Fruit fly (Drosophila melanogaster) whole organism, embryonic: ENCODE measurements around the gene Best3.

Experiments used
- B-H1 ChIP-seq: fragments of 200-800 bp; sonication (Bioruptor generic); IDR thresholded peaks from 3 replicates; pipeline ENCODE4 v1.3.6; 2022; ENCODE audit warnings: missing biosample characterization, missing genetic modification characterization
- BEAF-32 ChIP-seq: fragments of 200-800 bp; sonication (Bioruptor generic); optimal IDR thresholded peaks from 3 replicates; lab custom pipeline; 2017; ENCODE audit warnings: missing biosample characterization, missing genetic modification characterization, mild to moderate bottlenecking, moderate library complexity, missing genetic modification reagents
- CG10462 ChIP-seq: fragments of 200-800 bp; sonication (Bioruptor generic); optimal IDR thresholded peaks from 2 replicates; lab custom pipeline; 2016; ENCODE audit warnings: missing biosample characterization, missing genetic modification characterization
- CG10565 ChIP-seq: fragments of 200-800 bp; sonication (Bioruptor generic); optimal IDR thresholded peaks from 3 replicates; lab custom pipeline; 2016; ENCODE audit warnings: missing biosample characterization, mild to moderate bottlenecking, missing genetic modification characterization
- CG11456 ChIP-seq: fragments of 200-800 bp; sonication (Bioruptor generic); IDR thresholded peaks from 3 replicates; pipeline ENCODE4 v1.3.6; 2022; ENCODE audit warnings: missing biosample characterization, missing genetic modification characterization
- CG12942 ChIP-seq: fragments of 200-800 bp; sonication (Bioruptor generic); optimal IDR thresholded peaks from 3 replicates; lab custom pipeline; 2016; ENCODE audit warnings: missing biosample characterization, missing genetic modification characterization
- CG1647 ChIP-seq: fragments of 200-800 bp; sonication (Bioruptor generic); optimal IDR thresholded peaks from 3 replicates; lab custom pipeline; 2016; ENCODE audit warnings: missing biosample characterization, missing genetic modification characterization
- CG17186 ChIP-seq: fragments of 200-800 bp; sonication (Bioruptor generic); optimal IDR thresholded peaks from 3 replicates; lab custom pipeline; 2017; ENCODE audit warnings: missing biosample characterization, missing genetic modification reagents, missing genetic modification characterization
- CG17359 ChIP-seq: fragments of 200-800 bp; sonication (Bioruptor generic); optimal IDR thresholded peaks from 3 replicates; lab custom pipeline; 2018; ENCODE audit warnings: missing biosample characterization, mild to moderate bottlenecking, missing genetic modification characterization, moderate library complexity
- CG17912 ChIP-seq: fragments of 200-800 bp; sonication (Bioruptor generic); optimal IDR thresholded peaks from 2 replicates; lab custom pipeline; 2018; ENCODE audit warnings: missing biosample characterization, mild to moderate bottlenecking, missing genetic modification characterization
- CG18011 ChIP-seq: fragments of 200-800 bp; sonication (Bioruptor generic); optimal IDR thresholded peaks from 2 replicates; lab custom pipeline; 2017; ENCODE audit warnings: missing biosample characterization, missing genetic modification characterization, mild to moderate bottlenecking, moderate library complexity, missing genotype
- CG18262 ChIP-seq: fragments of 200-800 bp; optimal IDR thresholded peaks from 3 replicates; lab custom pipeline; 2019; ENCODE audit warnings: missing biosample characterization, mild to moderate bottlenecking, missing genetic modification characterization, moderate library complexity
- CG2202 ChIP-seq: fragments of 200-800 bp; sonication (Bioruptor generic); optimal IDR thresholded peaks from 2 replicates; lab custom pipeline; 2018; ENCODE audit warnings: missing biosample characterization, mild to moderate bottlenecking, missing genetic modification characterization
- CG3065 ChIP-seq: fragments of 200-800 bp; sonication (Bioruptor generic); optimal IDR thresholded peaks from 2 replicates; lab custom pipeline; 2016; ENCODE audit warnings: missing biosample characterization, missing genetic modification characterization
- CG32767 ChIP-seq: fragments of 200-800 bp; sonication (Bioruptor generic); IDR thresholded peaks from 2 replicates; pipeline ENCODE4 v1.3.6; 2022; ENCODE audit warnings: missing biosample characterization, missing genetic modification characterization
- CG3407 ChIP-seq: fragments of 200-800 bp; sonication (Bioruptor generic); optimal IDR thresholded peaks from 2 replicates; lab custom pipeline; 2018; ENCODE audit warnings: missing biosample characterization, mild to moderate bottlenecking, missing genetic modification characterization
- CG4360 ChIP-seq: fragments of 200-800 bp; sonication (Bioruptor generic); IDR thresholded peaks from 2 replicates; pipeline ENCODE4 v1.3.6; 2022; ENCODE audit warnings: missing biosample characterization, missing genetic modification characterization
- CG6683 ChIP-seq: fragments of 200-800 bp; sonication (Bioruptor generic); optimal IDR thresholded peaks from 2 replicates; lab custom pipeline; 2017; ENCODE audit warnings: missing biosample characterization, mild to moderate bottlenecking, missing genetic modification characterization, missing genetic modification reagents
- CG6854 ChIP-seq: fragments of 200-800 bp; sonication (Bioruptor generic); optimal IDR thresholded peaks from 3 replicates; lab custom pipeline; 2017; ENCODE audit warnings: missing biosample characterization, mild to moderate bottlenecking, missing genetic modification characterization
- CG7556 ChIP-seq: fragments of 200-800 bp; sonication (Bioruptor generic); optimal IDR thresholded peaks from 2 replicates; lab custom pipeline; 2017; ENCODE audit warnings: missing biosample characterization, mild to moderate bottlenecking, missing genetic modification characterization
- CG7928 ChIP-seq: fragments of 200-800 bp; sonication (Bioruptor generic); optimal IDR thresholded peaks from 2 replicates; lab custom pipeline; 2017; ENCODE audit warnings: missing biosample characterization, mild to moderate bottlenecking, missing genetic modification characterization
- CG8281 ChIP-seq: fragments of 200-800 bp; sonication (Bioruptor generic); optimal IDR thresholded peaks from 2 replicates; lab custom pipeline; 2018; ENCODE audit warnings: missing biosample characterization, mild to moderate bottlenecking, missing genetic modification characterization, moderate library complexity
- Camta ChIP-seq: fragments of 200-800 bp; sonication (Bioruptor generic); optimal IDR thresholded peaks from 2 replicates; lab custom pipeline; 2016; ENCODE audit warnings: missing biosample characterization, missing genetic modification characterization
- CoRest ChIP-seq: fragments of 200-800 bp; sonication (Bioruptor generic); optimal IDR thresholded peaks from 3 replicates; lab custom pipeline; 2018; ENCODE audit warnings: missing biosample characterization, mild to moderate bottlenecking, missing genetic modification characterization, moderate library complexity
- MTF-1 ChIP-seq: fragments of 200-800 bp; sonication (Bioruptor generic); optimal IDR thresholded peaks from 2 replicates; lab custom pipeline; 2018; ENCODE audit warnings: missing biosample characterization, mild to moderate bottlenecking, missing genetic modification characterization, borderline replicate concordance
- NK7.1 ChIP-seq: fragments of 200-800 bp; sonication (Bioruptor generic); optimal IDR thresholded peaks from 3 replicates; lab custom pipeline; 2016; ENCODE audit warnings: missing biosample characterization, missing genetic modification characterization
- Nf-YB ChIP-seq: fragments of 200-800 bp; sonication (Bioruptor generic); optimal IDR thresholded peaks from 3 replicates; lab custom pipeline; 2019; ENCODE audit warnings: missing biosample characterization, mild to moderate bottlenecking, missing genetic modification characterization, moderate library complexity
- Sry-δ ChIP-seq: fragments of 200-800 bp; sonication (Bioruptor generic); optimal IDR thresholded peaks from 2 replicates; lab custom pipeline; 2016; ENCODE audit warnings: missing biosample characterization, missing genetic modification characterization
- Tbp ChIP-seq: fragments of >200 bp; optimal IDR thresholded peaks from 2 replicates; lab custom pipeline; 2018; ENCODE audit warnings: missing biosample characterization, missing genetic modification characterization
- Usf ChIP-seq: fragments of 200-800 bp; sonication (Bioruptor generic); optimal IDR thresholded peaks from 2 replicates; lab custom pipeline; 2017; ENCODE audit warnings: missing genotype, missing biosample characterization, missing genetic modification characterization
- Xrp1 ChIP-seq: fragments of 200-800 bp; sonication (Bioruptor generic); IDR thresholded peaks from 2 replicates; pipeline ENCODE4 v1.3.6; 2022; ENCODE audit warnings: missing biosample characterization, missing genetic modification characterization
- ci ChIP-seq: fragments of 200-800 bp; sonication (Bioruptor generic); IDR thresholded peaks from 3 replicates; pipeline ENCODE4 v1.3.6; 2022; ENCODE audit warnings: missing biosample characterization, missing genetic modification characterization
- ems ChIP-seq: fragments of 200-800 bp; sonication (Bioruptor generic); optimal IDR thresholded peaks from 3 replicates; lab custom pipeline; 2016; ENCODE audit warnings: missing biosample characterization, missing genetic modification characterization
- fu2 ChIP-seq: fragments of 200-800 bp; sonication (Bioruptor generic); optimal IDR thresholded peaks from 2 replicates; lab custom pipeline; 2016; ENCODE audit warnings: missing biosample characterization, missing genetic modification characterization
- gro ChIP-seq: fragments of 200-800 bp; sonication (Bioruptor generic); optimal IDR thresholded peaks from 2 replicates; lab custom pipeline; 2016; ENCODE audit warnings: missing biosample characterization, missing genetic modification characterization
- hth ChIP-seq: fragments of >200 bp; optimal IDR thresholded peaks from 2 replicates; lab custom pipeline; 2017; ENCODE audit warnings: inconsistent platforms
- jigr1 ChIP-seq: fragments of 200-800 bp; sonication (Bioruptor generic); IDR thresholded peaks from 3 replicates; pipeline ENCODE4 v1.3.6; 2022; ENCODE audit warnings: missing biosample characterization, missing genetic modification characterization
- kay ChIP-seq: fragments of 200-800 bp; sonication (Bioruptor generic); optimal IDR thresholded peaks from 2 replicates; lab custom pipeline; 2016; ENCODE audit warnings: missing biosample characterization, missing genetic modification characterization
- kni ChIP-seq: fragments of 200-800 bp; sonication (Bioruptor generic); optimal IDR thresholded peaks from 3 replicates; lab custom pipeline; 2017; ENCODE audit warnings: mild to moderate bottlenecking, missing biosample characterization, missing genetic modification reagents, missing genetic modification characterization
- nerfin-2 ChIP-seq: fragments of 200-800 bp; sonication (Bioruptor generic); IDR thresholded peaks from 2 replicates; pipeline ENCODE4 v1.3.6; 2022; ENCODE audit warnings: missing biosample characterization, missing genetic modification characterization; ENCODE audit not compliant: partially characterized antibody
- otp ChIP-seq: fragments of 200-800 bp; sonication (Bioruptor generic); IDR thresholded peaks from 3 replicates; pipeline ENCODE4, ENCODE4 v1.3.6; 2022; ENCODE audit warnings: missing biosample characterization, missing genetic modification characterization
- pita ChIP-seq: fragments of 200-800 bp; sonication (Bioruptor generic); optimal IDR thresholded peaks from 2 replicates; lab custom pipeline; 2017; ENCODE audit warnings: missing biosample characterization, mild to moderate bottlenecking, missing genetic modification characterization
- sc ChIP-seq, 3 experiments: fragments of >200 bp in 2 of 3; fragments of 200-800 bp in 1 of 3; sonication (Bioruptor generic) in 1 of 3; optimal IDR thresholded peaks; 2 replicates in 2 of 3; 3 replicates in 1 of 3; lab custom pipeline; 2017; ENCODE audit warnings: mild to moderate bottlenecking in 1 of 3, missing biosample characterization in 1 of 3, missing genetic modification characterization in 1 of 3, missing genetic modification reagents in 1 of 3
- sim ChIP-seq: fragments of 200-800 bp; sonication (Bioruptor generic); IDR thresholded peaks from 2 replicates; pipeline ENCODE4 v1.3.6; 2022; ENCODE audit warnings: missing biosample characterization, missing genetic modification characterization
- so ChIP-seq: fragments of 200-800 bp; sonication (Bioruptor generic); IDR thresholded peaks from 3 replicates; pipeline ENCODE4 v1.3.6; 2022; ENCODE audit warnings: missing biosample characterization, missing genetic modification characterization
- tin ChIP-seq: fragments of 200-800 bp; sonication (Bioruptor generic); optimal IDR thresholded peaks from 3 replicates; lab custom pipeline; 2016; ENCODE audit warnings: missing biosample characterization, missing genetic modification characterization
- tx ChIP-seq: fragments of 200-800 bp; sonication (Bioruptor generic); optimal IDR thresholded peaks from 2 replicates; lab custom pipeline; 2016; ENCODE audit warnings: missing biosample characterization, missing genetic modification characterization
- zfh1 ChIP-seq: fragments of 200-800 bp; sonication (Bioruptor generic); IDR thresholded peaks from 3 replicates; pipeline ENCODE4 v1.3.6; 2022; ENCODE audit warnings: missing biosample characterization, missing genetic modification characterization

Gene Best3

dm6 chr3L:15311457-15312368, 9.1 kb upstream of the Best3 start (continued):
- no peak for TF ChIP-seq pita (GFP tag; lab: Kevin White, UChicago)
- TF ChIP-seq CG17359: peak; percentile 54
- no peak for TF ChIP-seq Sry-δ (GFP tag; lab: Kevin White, UChicago)
- peak; percentile 34 for TF ChIP-seq CG8281 (tag; lab: Kevin White, UChicago)
- peak; percentile 72 for TF ChIP-seq CG2202 (tag; lab: Kevin White, UChicago)
- TF ChIP-seq sc (optimal IDR thresholded peaks at IDR 0.05; lab: Kevin White, UChicago): no peak
- peak; percentile 73 for TF ChIP-seq sc (GFP tag; optimal IDR thresholded peaks at IDR 0.05; lab: Kevin White, UChicago)
- peak; percentile 60 for TF ChIP-seq tin (GFP tag; lab: Kevin White, UChicago)
- peak; percentile 89 for TF ChIP-seq CG18262
- no peak for TF ChIP-seq CG3407 (GFP tag; lab: Kevin White, UChicago)
- no peak for TF ChIP-seq CG18011 (GFP tag; lab: Kevin White, UChicago)
- no peak for TF ChIP-seq CG12942 (GFP tag; lab: Kevin White, UChicago)
- 0 out of 3 replicates have a peak, but pooled peaks have one; percentile 23 for TF ChIP-seq otp (GFP tag; lab: Robert Waterston, UW)
- TF ChIP-seq CoRest (tag; lab: Kevin White, UChicago): peak; percentile 67
- TF ChIP-seq so (GFP tag; lab: Robert Waterston, UW): 0 out of 3 replicates have a peak, but pooled peaks have one; percentile 57
- TF ChIP-seq CG7928 (GFP tag; lab: Kevin White, UChicago): no peak
- TF ChIP-seq zfh1 (GFP tag; lab: Robert Waterston, UW): peak; percentile 76; the same call in 2 of the 3 replicates
- no peak for TF ChIP-seq tx
- TF ChIP-seq ci (GFP tag; lab: Robert Waterston, UW): no peak
- TF ChIP-seq B-H1 (GFP tag; lab: Robert Waterston, UW): no peak
- TF ChIP-seq sim (GFP tag; lab: Robert Waterston, UW): 0 out of 2 replicates have a peak, but pooled peaks have one; percentile 34
- no peak for TF ChIP-seq CG11456
- TF ChIP-seq CG6854 (GFP tag; lab: Kevin White, UChicago): no peak
- TF ChIP-seq ems (GFP tag; lab: Kevin White, UChicago): no peak
- no peak for TF ChIP-seq nerfin-2
- peak; percentile 44 for TF ChIP-seq Nf-YB (GFP tag; lab: Kevin White, UChicago)
- TF ChIP-seq CG6683 (GFP tag; lab: Kevin White, UChicago): no peak
- TF ChIP-seq jigr1 (GFP tag; lab: Robert Waterston, UW): no peak
- no peak for TF ChIP-seq NK7.1 (GFP tag; lab: Kevin White, UChicago)
- no peak for TF ChIP-seq CG17186 (GFP tag; lab: Kevin White, UChicago)
- TF ChIP-seq hth (lab: Kevin White, UChicago): no peak
- no peak for TF ChIP-seq CG3065 (GFP tag; lab: Kevin White, UChicago)
- peak; percentile 15 for TF ChIP-seq kay (GFP tag; lab: Kevin White, UChicago)
- TF ChIP-seq MTF-1 (GFP tag; lab: Kevin White, UChicago): peak; percentile 10
- TF ChIP-seq kni (GFP tag; lab: Kevin White, UChicago): no peak
- no peak for TF ChIP-seq Camta (GFP tag; lab: Kevin White, UChicago)
- TF ChIP-seq Tbp (GFP tag; lab: Kevin White, UChicago): no peak
- TF ChIP-seq CG1647 (GFP tag; lab: Kevin White, UChicago): no peak
- TF ChIP-seq gro (GFP tag; lab: Kevin White, UChicago): no peak
- TF ChIP-seq CG4360 (GFP tag; lab: Robert Waterston, UW): 0 out of 2 replicates have a peak, but pooled peaks have one; percentile 27
- TF ChIP-seq CG17912 (GFP tag; lab: Kevin White, UChicago): no peak
- TF ChIP-seq fu2 (GFP tag; lab: Kevin White, UChicago): no peak
- TF ChIP-seq CG32767 (GFP tag; lab: Robert Waterston, UW): 0 out of 2 replicates have a peak, but pooled peaks have one; percentile 23
- TF ChIP-seq Usf: peak; percentile 16
- TF ChIP-seq BEAF-32 (GFP tag; lab: Kevin White, UChicago): no peak
- peak; percentile 87 for TF ChIP-seq Xrp1
- peak; percentile 62 for TF ChIP-seq CG7556 (GFP tag; lab: Kevin White, UChicago)
- no peak for TF ChIP-seq CG10565 (GFP tag; lab: Kevin White, UChicago)
- peak; percentile 33 for TF ChIP-seq CG10462
